Worm (Caenorhabditis elegans) whole organism, mixed stage, embryonic: ENCODE data around the gene srw-122.

Experiments
- blmp-1 ChIP-seq: fragments of 150-350 bp; optimal IDR thresholded peaks from 2 replicates; lab custom pipeline; 2014; ENCODE audit warnings: missing biosample characterization, missing genetic modification characterization
- lin-13 ChIP-seq: fragments of 150-350 bp; optimal IDR thresholded peaks from 2 replicates; lab custom pipeline; 2014; ENCODE audit warnings: missing biosample characterization, missing genetic modification characterization
- lin-32 ChIP-seq: fragments of 200-800 bp; sonication (Bioruptor generic); optimal IDR thresholded peaks from 2 replicates; lab custom pipeline; 2018; ENCODE audit warnings: mild to moderate bottlenecking, missing genetic modification characterization, missing compliant biosample characterization
- lsy-2 ChIP-seq: fragments of 150-350 bp; optimal IDR thresholded peaks from 2 replicates; lab custom pipeline; 2014; ENCODE audit warnings: missing biosample characterization, missing genetic modification characterization
- mab-5 ChIP-seq: fragments of 150-350 bp; optimal IDR thresholded peaks from 2 replicates; lab custom pipeline; 2014; ENCODE audit warnings: missing biosample characterization, missing genetic modification characterization
- mep-1 ChIP-seq: fragments of 150-350 bp; optimal IDR thresholded peaks from 2 replicates; lab custom pipeline; 2017; ENCODE audit warnings: missing biosample characterization, missing genetic modification reagents, missing genetic modification characterization, inconsistent platforms
- mls-2 ChIP-seq: sonication (generic microtip); optimal IDR thresholded peaks from 2 replicates; lab custom pipeline; 2016; ENCODE audit warnings: mild to moderate bottlenecking, missing genetic modification characterization, moderate library complexity, missing compliant biosample characterization
- nhr-76 ChIP-seq: sonication (generic microtip); optimal IDR thresholded peaks from 2 replicates; lab custom pipeline; 2017; ENCODE audit warnings: missing biosample characterization, missing genetic modification characterization
- pha-4 ChIP-seq: fragments of 150-350 bp; optimal IDR thresholded peaks from 2 replicates; lab custom pipeline; 2018; ENCODE audit warnings: missing biosample characterization, missing genetic modification reagents, missing genetic modification characterization
- snpc-4 ChIP-seq: fragments of 150-350 bp; optimal IDR thresholded peaks from 2 replicates; lab custom pipeline; 2014; ENCODE audit warnings: missing biosample characterization, missing genetic modification characterization
- sptf-1 ChIP-seq: sonication (generic microtip); optimal IDR thresholded peaks from 2 replicates; lab custom pipeline; 2017; ENCODE audit warnings: mild to moderate bottlenecking, missing genetic modification characterization, moderate library complexity, missing compliant biosample characterization
- unc-120 ChIP-seq: sonication (generic microtip); optimal IDR thresholded peaks from 2 replicates; lab custom pipeline; 2017; ENCODE audit warnings: missing genetic modification characterization, missing compliant biosample characterization; ENCODE audit not compliant: poor library complexity, severe bottlenecking
- unc-62 ChIP-seq: fragments of 150-350 bp; optimal IDR thresholded peaks from 2 replicates; lab custom pipeline; 2014; ENCODE audit warnings: missing biosample characterization, missing genetic modification reagents, missing genetic modification characterization
- ztf-11 ChIP-seq: fragments of 150-350 bp; optimal IDR thresholded peaks from 2 replicates; lab custom pipeline; 2014; ENCODE audit warnings: missing biosample characterization, missing genetic modification characterization

ce11 chrV:2996105-2996504 is 44.1 kb upstream of the srw-122 start, which contains the start of gene srw-120:
- no peak for TF ChIP-seq ztf-11 (tag; lab: Kevin White, UChicago)
- no peak for TF ChIP-seq nhr-76
- no peak for TF ChIP-seq blmp-1 (tag; lab: Kevin White, UChicago)
- no peak for TF ChIP-seq snpc-4 (tag; lab: Kevin White, UChicago)
- no peak for TF ChIP-seq mep-1
- TF ChIP-seq sptf-1 (tag; lab: Kevin White, UChicago): no peak
- no peak for TF ChIP-seq lsy-2 (tag; lab: Kevin White, UChicago)
- TF ChIP-seq unc-120 (tag; lab: Kevin White, UChicago): no peak
- no peak for TF ChIP-seq lin-32 (GFP tag; lab: Kevin White, UChicago)
- no peak for TF ChIP-seq unc-62 (GFP tag; lab: Kevin White, UChicago)
- TF ChIP-seq mab-5: no peak
- no peak for TF ChIP-seq mls-2 (tag; lab: Kevin White, UChicago)
- no peak for TF ChIP-seq lin-13 (tag; lab: Kevin White, UChicago)
- TF ChIP-seq pha-4: no peak
